Worm (Caenorhabditis elegans) whole organism, L1 larva: ENCODE measurements around the gene C41G11.1.

ENCODE experiments used
- ama-1 ChIP-seq: fragments of 150-350 bp; optimal IDR thresholded peaks from 2 replicates; lab custom pipeline; 2014
- elt-3 ChIP-seq, 6 experiments: fragments of 150-350 bp in 1 of 6; sonication (generic microtip); optimal IDR thresholded peaks; 2 replicates each; lab custom pipeline; 2017 to 2018; ENCODE audit warnings: missing biosample characterization in 6 of 6, missing genetic modification characterization in 6 of 6, inconsistent platforms in 1 of 6
- hlh-17 ChIP-seq: fragments of 200-800 bp; sonication (Bioruptor generic); optimal IDR thresholded peaks from 2 replicates; lab custom pipeline; 2018; ENCODE audit warnings: missing genetic modification characterization, mild to moderate bottlenecking, missing compliant biosample characterization, moderate library complexity, borderline replicate concordance
- lin-13 ChIP-seq: fragments of 150-350 bp; optimal IDR thresholded peaks from 2 replicates; lab custom pipeline; 2014; ENCODE audit warnings: missing biosample characterization, missing genetic modification reagents, missing genetic modification characterization
- mab-9 ChIP-seq: fragments of 200-800 bp; sonication (Bioruptor generic); IDR thresholded peaks from 2 replicates; pipeline ENCODE4 v1.3.6; 2022; ENCODE audit warnings: missing genetic modification reagents, missing genetic modification characterization, missing compliant biosample characterization
- mdl-1 ChIP-seq, 2 experiments: fragments of 150-350 bp; optimal IDR thresholded peaks; 2 replicates each; lab custom pipeline; 2014 to 2017; ENCODE audit warnings: missing biosample characterization in 2 of 2, missing genetic modification characterization in 2 of 2, inconsistent platforms in 1 of 2
- rnt-1 ChIP-seq: sonication (generic microtip); optimal IDR thresholded peaks from 2 replicates; lab custom pipeline; 2016; ENCODE audit warnings: mild to moderate bottlenecking, missing genetic modification characterization, moderate library complexity, missing compliant biosample characterization
- skn-1 ChIP-seq: fragments of 150-350 bp; optimal IDR thresholded peaks from 2 replicates; lab custom pipeline; 2014; ENCODE audit warnings: missing biosample characterization, missing genetic modification characterization
- tbx-2 ChIP-seq: sonication (generic microtip); optimal IDR thresholded peaks from 2 replicates; lab custom pipeline; 2016; ENCODE audit warnings: missing genetic modification characterization, missing compliant biosample characterization
- ztf-11 ChIP-seq, 2 experiments: sonication (generic microtip); optimal IDR thresholded peaks; 2 replicates each; lab custom pipeline; 2016 to 2017; ENCODE audit warnings: missing genetic modification characterization in 2 of 2, missing biosample characterization in 1 of 2, missing compliant biosample characterization in 1 of 2

DNA sequence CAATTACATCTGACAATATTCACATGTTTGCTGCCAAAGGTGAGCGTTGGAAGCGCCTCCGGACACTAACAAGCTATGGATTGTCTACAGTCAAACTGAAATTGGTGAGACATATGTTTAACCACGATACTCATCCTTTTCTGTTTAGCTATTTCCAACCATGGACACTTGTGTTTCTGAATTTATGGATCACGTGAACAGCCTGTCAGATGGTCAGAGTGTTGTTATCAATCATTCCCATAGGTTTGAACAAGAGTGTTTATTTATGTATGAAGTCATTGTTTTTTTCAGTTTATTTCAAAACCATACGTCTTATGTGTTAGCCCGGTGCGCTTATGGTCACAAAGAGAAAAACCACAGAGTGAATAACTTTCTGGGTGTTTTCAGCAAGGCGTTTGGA is 4.7 kb downstream of the C41G11.1 start:
- TF ChIP-seq ama-1 (lab: Kevin White, UChicago) (no peak), mdl-1 (tag; optimal IDR thresholded peaks at IDR 0.05; lab: Kevin White, UChicago) (no peak), ztf-11 (tag; optimal IDR thresholded peaks at IDR 0.05; lab: Kevin White, UChicago) (no peak), lin-13 (no peak), skn-1 (tag; lab: Kevin White, UChicago) (no peak), hlh-17 (GFP tag; lab: Kevin White, UChicago) (no peak), mab-9 (GFP tag; lab: Robert Waterston, UW) (no peak), rnt-1 (tag; lab: Kevin White, UChicago) (no peak), elt-3 (tag; optimal IDR thresholded peaks at IDR 0.05; lab: Kevin White, UChicago) (peak in 1 of 6 experiments; percentile 24), tbx-2 (no peak)
